Worm (Caenorhabditis elegans) whole organism, midembryonic: ENCODE results near the gene F58F12.2.

ENCODE experiments used
- T22C8.4 ChIP-seq: fragments of 200-800 bp; sonication (Bioruptor generic); IDR thresholded peaks from 2 replicates; pipeline ENCODE4 v1.3.6; 2022; ENCODE audit warnings: missing genetic modification characterization, missing compliant biosample characterization
- cog-1 ChIP-seq: sonication (generic microtip); optimal IDR thresholded peaks from 2 replicates; lab custom pipeline; 2016; ENCODE audit warnings: missing genetic modification characterization, missing compliant biosample characterization
- flt-1 ChIP-seq: fragments of 200-800 bp; sonication (Bioruptor generic); IDR thresholded peaks from 2 replicates; pipeline ENCODE4 v1.3.6; 2022; ENCODE audit warnings: missing genetic modification characterization, missing compliant biosample characterization
- klf-2 ChIP-seq: fragments of 200-800 bp; sonication (Bioruptor generic); conservative IDR thresholded peaks from 2 replicates; pipeline ENCODE4 v1.3.6; 2022; ENCODE audit warnings: missing genetic modification reagents, missing genetic modification characterization, missing compliant biosample characterization
- med-1 ChIP-seq: sonication (generic microtip); optimal IDR thresholded peaks from 2 replicates; lab custom pipeline; 2017; ENCODE audit warnings: missing genetic modification characterization, mild to moderate bottlenecking, missing compliant biosample characterization, antibody characterized with exemption, missing genetic modification reagents; ENCODE audit not compliant: insufficient read depth
- ref-1 ChIP-seq: fragments of 200-800 bp; sonication (Bioruptor generic); conservative IDR thresholded peaks from 2 replicates; pipeline ENCODE4 v1.3.6; 2022; ENCODE audit warnings: missing genetic modification reagents, missing genetic modification characterization, missing compliant biosample characterization
- tab-1 ChIP-seq: fragments of 200-800 bp; sonication (Bioruptor generic); IDR thresholded peaks from 2 replicates; pipeline ENCODE4 v1.3.6; 2022; ENCODE audit warnings: missing genetic modification characterization, missing compliant biosample characterization
- ztf-23 ChIP-seq: fragments of 200-800 bp; sonication (Bioruptor generic); IDR thresholded peaks from 2 replicates; pipeline ENCODE4 v1.3.6; 2022; ENCODE audit warnings: missing genetic modification reagents, missing genetic modification characterization, missing compliant biosample characterization
- ztf-29 ChIP-seq: fragments of 200-800 bp; sonication (Bioruptor generic); IDR thresholded peaks from 2 replicates; pipeline ENCODE4 v1.3.6; 2022; ENCODE audit warnings: missing genetic modification reagents, missing genetic modification characterization, missing compliant biosample characterization

Gene F58F12.2

DNA sequence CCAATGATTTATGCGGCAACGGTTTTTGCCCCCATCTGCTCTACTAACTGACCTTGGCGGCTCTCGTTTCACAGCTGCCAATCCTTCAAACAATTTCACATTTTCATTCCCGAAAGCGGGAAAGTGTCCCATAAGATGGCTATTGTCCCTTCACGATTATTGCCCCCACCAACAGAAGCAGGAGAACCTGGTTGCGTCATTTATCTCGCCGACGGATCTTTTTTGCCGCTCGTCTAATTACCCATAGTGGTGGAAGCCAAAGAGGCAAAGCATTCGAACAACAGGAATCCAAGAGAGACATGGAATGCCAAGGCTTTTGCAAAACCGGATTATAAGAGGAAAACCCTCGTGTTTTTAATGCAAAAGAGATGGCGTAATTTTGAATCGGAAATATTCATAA, 21.3 kb upstream of the F58F12.2 start:
- TF ChIP-seq ztf-29 (0 out of 2 replicates have a peak, but pooled peaks have one; percentile 47), cog-1 (no peak), klf-2 (GFP tag; lab: Robert Waterston, UW) (no peak), med-1 (GFP tag; lab: Kevin White, UChicago) (no peak), T22C8.4 (GFP tag; lab: Robert Waterston, UW) (no peak), ref-1 (no peak), tab-1 (no peak), ztf-23 (peak; percentile 33; the same call in 1 of the 2 replicates), flt-1 (GFP tag; lab: Robert Waterston, UW) (no peak)

DNA sequence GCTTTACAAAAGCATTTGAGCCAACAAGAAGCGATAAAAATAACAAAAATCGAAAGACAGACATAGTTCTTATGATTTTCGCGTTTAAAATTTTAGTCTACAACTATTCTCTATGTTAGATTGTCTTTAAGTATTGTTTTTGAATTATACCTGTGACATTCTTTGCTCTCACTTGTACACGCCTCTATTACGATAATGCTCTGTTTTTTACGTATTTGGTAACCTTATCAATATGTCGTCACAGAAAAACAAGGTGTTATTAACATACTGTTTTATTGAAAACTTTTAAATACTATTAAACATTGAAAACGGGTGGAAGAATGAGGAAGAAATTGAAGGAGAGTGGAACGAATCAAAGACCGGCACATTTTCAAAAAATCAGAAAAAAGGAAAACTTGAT, 19.4 kb upstream of the F58F12.2 start, which contains the start of gene spp-11:
TSS of gene spp-11 (minus strand) at position 101 of the 400 bp plus-strand sequence.
- TF ChIP-seq T22C8.4 (GFP tag; lab: Robert Waterston, UW), result no peak
- TF ChIP-seq med-1 (GFP tag; lab: Kevin White, UChicago), result no peak
- TF ChIP-seq ref-1, result no peak
- no peak for TF ChIP-seq cog-1
- no peak for TF ChIP-seq ztf-23

DNA sequence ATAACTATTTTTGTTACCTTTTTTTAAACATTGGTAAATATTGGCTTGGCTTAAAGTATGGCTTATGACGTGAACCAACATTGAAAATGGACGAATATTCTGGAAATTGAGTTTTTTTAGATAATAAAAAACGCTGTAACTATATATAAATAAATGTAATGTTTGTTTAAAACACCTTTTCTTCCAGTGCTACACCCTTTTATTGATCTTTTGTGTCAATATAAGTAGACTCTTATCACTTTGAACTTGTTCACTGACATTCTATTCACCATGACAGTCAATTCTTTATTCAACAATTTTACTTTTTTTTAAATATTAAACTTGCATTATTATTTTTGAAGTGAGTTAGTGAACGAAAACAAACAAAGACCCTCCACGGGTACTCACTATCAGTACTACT, 15.4 kb upstream of the F58F12.2 start, which contains the start of gene T25D10.1:
TSS of gene T25D10.1 (plus strand) at position 169 of the 400 bp plus-strand sequence.
- TF ChIP-seq ref-1 (no peak), tab-1 (no peak), flt-1 (GFP tag; lab: Robert Waterston, UW) (no peak), cog-1 (no peak), klf-2 (GFP tag; lab: Robert Waterston, UW) (no peak), ztf-23 (no peak), T22C8.4 (GFP tag; lab: Robert Waterston, UW) (no peak), ztf-29 (no peak), med-1 (GFP tag; lab: Kevin White, UChicago) (no peak)

DNA sequence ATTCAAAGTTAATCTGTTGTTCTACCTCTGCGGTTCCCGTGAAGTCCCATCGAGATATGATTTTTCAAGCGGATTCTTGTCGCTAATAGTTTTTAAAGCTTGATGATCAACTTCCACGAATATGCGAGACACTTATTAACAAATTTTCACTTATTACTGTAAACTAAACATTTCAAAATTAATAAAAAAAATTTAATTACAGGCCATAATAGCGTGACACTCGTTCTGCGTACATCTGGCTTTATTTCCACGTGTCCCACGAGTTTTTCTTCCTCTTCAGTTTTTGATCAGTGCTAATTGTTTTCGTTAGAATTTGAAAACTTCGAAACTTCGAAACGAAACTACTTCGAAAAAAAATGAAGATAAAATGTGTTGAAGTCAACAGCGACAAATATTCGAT, 13.8 kb upstream of the F58F12.2 start, which contains the start of gene btb-2:
TSS of gene btb-2 (plus strand) at position 301 of the 400 bp plus-strand sequence.
- TF ChIP-seq tab-1 (no peak), flt-1 (GFP tag; lab: Robert Waterston, UW) (no peak), ztf-23 (no peak), ref-1 (no peak), ztf-29 (no peak), cog-1 (no peak), med-1 (GFP tag; lab: Kevin White, UChicago) (no peak), T22C8.4 (GFP tag; lab: Robert Waterston, UW) (no peak), klf-2 (GFP tag; lab: Robert Waterston, UW) (no peak)

DNA sequence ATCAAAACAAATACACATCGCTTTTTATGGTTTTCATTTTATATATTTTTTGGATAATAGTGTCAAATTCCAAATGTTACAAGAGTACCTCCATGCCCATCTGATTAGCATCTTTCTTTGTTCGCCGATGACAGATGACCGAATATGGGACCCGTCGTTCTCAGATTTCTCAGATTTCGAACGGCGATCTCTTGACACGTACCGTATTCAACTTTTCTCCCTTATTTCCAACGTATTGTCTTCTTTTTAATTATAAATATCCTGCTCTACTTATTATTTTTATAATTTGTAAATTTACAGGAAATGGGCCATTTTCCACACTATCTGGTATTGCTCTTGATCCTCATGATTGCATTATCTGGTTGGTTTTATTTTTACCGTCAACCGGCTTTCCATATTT, 10.6 kb upstream of the F58F12.2 start, which contains the start of gene zig-10:
TSS of gene zig-10 (plus strand) at position 301 of the 400 bp plus-strand sequence.
- TF ChIP-seq cog-1, result no peak
- TF ChIP-seq tab-1, result no peak
- no peak for TF ChIP-seq ztf-29
- no peak for TF ChIP-seq ref-1
- no peak for TF ChIP-seq ztf-23
- TF ChIP-seq T22C8.4 (GFP tag; lab: Robert Waterston, UW), result no peak
- TF ChIP-seq med-1 (GFP tag; lab: Kevin White, UChicago), result no peak
- no peak for TF ChIP-seq flt-1 (GFP tag; lab: Robert Waterston, UW)
- no peak for TF ChIP-seq klf-2 (GFP tag; lab: Robert Waterston, UW)

DNA sequence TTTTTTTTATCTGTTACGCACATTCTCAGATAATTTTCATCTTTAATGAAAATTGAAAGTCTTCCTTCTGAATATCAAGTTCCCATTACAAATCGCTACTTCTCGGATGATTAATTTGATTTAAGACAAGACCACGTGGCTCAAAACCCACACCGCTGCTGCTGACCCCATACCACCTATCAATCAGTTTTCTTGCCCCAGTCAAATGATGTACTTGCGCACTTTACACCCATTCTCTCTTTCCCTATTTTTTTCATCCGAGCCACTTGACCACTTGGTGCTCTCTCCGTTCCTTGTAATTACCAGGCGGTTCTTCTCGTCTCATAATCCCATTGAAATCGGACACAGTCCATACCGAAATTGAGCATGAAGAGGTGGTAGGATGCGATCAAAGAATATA, 6.2 kb upstream of the F58F12.2 start:
- TF ChIP-seq klf-2 (GFP tag; lab: Robert Waterston, UW) (no peak), ztf-29 (no peak), ztf-23 (no peak), tab-1 (no peak)

DNA sequence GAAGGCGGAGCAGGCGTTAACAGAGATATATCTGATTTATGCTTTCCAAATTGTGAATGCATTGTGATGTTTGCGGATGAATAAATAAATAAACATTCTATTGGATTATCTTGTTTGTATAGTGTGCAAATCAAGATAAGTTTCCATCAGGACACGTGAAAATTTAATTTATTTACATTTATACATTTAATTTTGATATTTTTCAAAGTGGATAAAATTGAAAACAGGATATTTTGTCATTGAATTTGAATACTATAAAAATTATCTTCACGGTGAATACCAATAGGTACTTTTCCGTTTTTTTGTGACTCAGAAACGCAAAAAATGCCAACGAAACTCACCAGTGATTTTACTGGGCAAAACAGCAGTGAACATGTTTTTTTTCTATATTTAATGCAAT, 3.4 kb upstream of the F58F12.2 start, which contains the start of gene F58F12.3:
TSS of gene F58F12.3 (minus strand) at position 101 of the 400 bp plus-strand sequence.
- no peak for TF ChIP-seq flt-1 (GFP tag; lab: Robert Waterston, UW)
- TF ChIP-seq tab-1, result no peak
- no peak for TF ChIP-seq med-1 (GFP tag; lab: Kevin White, UChicago)
- TF ChIP-seq T22C8.4 (GFP tag; lab: Robert Waterston, UW), result no peak
- no peak for TF ChIP-seq klf-2 (GFP tag; lab: Robert Waterston, UW)
- no peak for TF ChIP-seq ref-1

DNA sequence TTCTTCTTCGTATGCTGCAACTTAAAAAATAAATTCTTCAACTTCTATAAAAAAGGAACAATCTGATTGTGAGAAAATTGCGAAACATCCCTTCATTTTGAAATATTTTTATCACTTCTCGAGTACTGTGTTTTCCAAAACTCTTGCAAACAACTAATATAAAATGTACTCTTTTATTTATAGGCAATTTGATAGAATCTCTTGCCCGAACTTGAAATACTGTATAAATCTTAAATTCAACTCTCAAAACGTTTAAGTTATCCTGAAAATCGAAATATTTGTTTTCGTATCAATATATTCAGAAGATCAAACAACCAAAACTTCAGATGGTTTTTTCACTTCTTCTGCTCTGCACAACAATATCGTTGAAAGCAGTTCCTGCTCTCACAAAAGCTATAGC, 1.4 kb downstream of the F58F12.2 start, which contains the start of gene F58F12.4:
TSS of gene F58F12.4 (plus strand) at position 301 of the 400 bp plus-strand sequence.
- TF ChIP-seq med-1 (GFP tag; lab: Kevin White, UChicago) (no peak), tab-1 (no peak), klf-2 (GFP tag; lab: Robert Waterston, UW) (no peak), ref-1 (no peak), ztf-23 (no peak), flt-1 (GFP tag; lab: Robert Waterston, UW) (no peak), cog-1 (no peak), ztf-29 (no peak), T22C8.4 (GFP tag; lab: Robert Waterston, UW) (no peak)

DNA sequence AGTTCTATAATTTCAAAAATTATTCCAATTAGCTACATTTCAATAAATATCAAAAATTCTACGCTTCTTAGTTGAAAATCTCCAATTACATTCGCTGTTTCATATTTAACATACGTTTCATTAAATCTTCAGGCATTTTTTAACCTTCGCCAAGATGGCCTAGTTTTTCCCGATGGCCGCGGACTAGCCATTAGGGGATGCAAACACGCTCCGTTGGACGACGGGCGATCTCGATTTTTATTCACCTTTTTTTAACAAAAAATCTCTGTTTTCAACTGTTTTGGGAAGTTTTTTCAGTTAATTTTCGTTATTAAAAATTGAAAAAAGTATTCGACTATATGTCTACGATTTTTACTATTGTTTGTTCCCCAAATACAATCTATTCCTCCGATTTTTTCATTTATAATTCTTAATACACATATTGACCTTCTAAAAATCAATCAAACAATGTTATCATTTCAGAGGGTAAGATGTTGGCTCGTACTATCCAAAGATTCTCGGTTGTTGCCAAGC, 4.6 kb downstream of the F58F12.2 start, which contains the start of gene F58F12.1:
TSS of gene F58F12.1 (plus strand) at position 463 of the 513 bp plus-strand sequence.
- TF ChIP-seq klf-2 (GFP tag; lab: Robert Waterston, UW) (no peak), med-1 (GFP tag; lab: Kevin White, UChicago) (no peak), flt-1 (GFP tag; lab: Robert Waterston, UW) (peak; percentile 47; the same call in 1 of the 2 replicates)

DNA sequence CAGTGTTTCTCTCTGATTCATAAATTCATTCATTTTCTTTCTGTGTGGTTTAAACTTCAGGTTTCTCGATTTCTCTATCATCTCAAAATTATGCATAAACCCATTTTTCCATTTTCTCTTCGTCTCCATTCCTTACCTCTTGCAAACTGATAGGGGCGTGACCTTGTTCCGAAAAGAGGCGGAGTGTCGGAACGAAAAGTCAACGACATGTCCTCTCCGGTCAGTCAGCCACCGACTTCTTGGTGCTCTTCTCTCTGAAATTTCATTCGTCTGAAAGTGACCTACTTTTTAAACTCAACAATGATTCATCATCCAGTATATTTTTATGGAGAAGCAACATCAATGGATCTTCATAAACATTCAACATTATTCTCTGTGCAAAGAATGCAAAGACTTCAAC, 7.0 kb downstream of the F58F12.2 start, which contains the start of gene F58F12.12:
TSS of gene F58F12.12 (plus strand) at position 301 of the 400 bp plus-strand sequence.
- TF ChIP-seq flt-1 (GFP tag; lab: Robert Waterston, UW), result no peak
- TF ChIP-seq ztf-29, result no peak
- no peak for TF ChIP-seq ref-1
- no peak for TF ChIP-seq cog-1
- TF ChIP-seq tab-1, result no peak
